Worm (Caenorhabditis elegans): ENCODE measurements around the gene T28C12.2.

- TF ChIP-seq unc-62 (GFP tag; optimal IDR thresholded peaks at IDR 0.05) (no peak), ceh-16 (tag; optimal IDR thresholded peaks at IDR 0.05) (no peak), nhr-10 (tag; optimal IDR thresholded peaks at IDR 0.05) (no peak), Y55F3AM.14 (GFP tag; optimal IDR thresholded peaks at IDR 0.05) (no peak), peb-1 (tag; optimal IDR thresholded peaks at IDR 0.05) (no peak), ztf-11 (tag; optimal IDR thresholded peaks at IDR 0.05) (no peak), lin-39 (tag; optimal IDR thresholded peaks at IDR 0.05) (no peak)
Measured at ce11 chrV:6342502-6342901, 13.5 kb downstream of the T28C12.2 start.

All from whole organism, L2 larva.